Worm (Caenorhabditis elegans) whole organism, young adult: ENCODE results near the gene W10C6.2.

Experiments used
- B0019.2 ChIP-seq: fragments of 200-800 bp; sonication (Bioruptor generic); conservative IDR thresholded peaks from 2 replicates; pipeline ENCODE4 v1.3.6; 2022; ENCODE audit warnings: missing genetic modification reagents, missing genetic modification characterization, missing compliant biosample characterization
- B0336.3 ChIP-seq: fragments of 200-800 bp; sonication (Bioruptor generic); IDR thresholded peaks from 2 replicates; pipeline ENCODE4 v1.3.6; 2022; ENCODE audit warnings: missing genetic modification characterization, missing compliant biosample characterization
- F10E7.11 ChIP-seq: sonication (generic microtip); optimal IDR thresholded peaks from 2 replicates; lab custom pipeline; 2017; ENCODE audit warnings: mild to moderate bottlenecking, missing genetic modification characterization, moderate library complexity, missing compliant biosample characterization
- F52B5.7 ChIP-seq: sonication (generic microtip); optimal IDR thresholded peaks from 2 replicates; lab custom pipeline; 2016; ENCODE audit warnings: mild to moderate bottlenecking, missing genetic modification characterization, missing compliant biosample characterization
- Y53F4B.3 ChIP-seq: fragments of 200-800 bp; sonication (Bioruptor generic); IDR thresholded peaks from 2 replicates; pipeline ENCODE4 v1.3.6; 2022; ENCODE audit warnings: missing genetic modification reagents, missing genetic modification characterization, missing compliant biosample characterization
- ZK185.1 ChIP-seq: sonication (generic microtip); optimal IDR thresholded peaks from 2 replicates; lab custom pipeline; 2016; ENCODE audit warnings: mild to moderate bottlenecking, missing genetic modification characterization, missing compliant biosample characterization; ENCODE audit not compliant: poor library complexity, severe bottlenecking
- ama-1 ChIP-seq, 3 experiments: fragments of 150-350 bp in 1 of 3; sonication (generic microtip) in 2 of 3; optimal IDR thresholded peaks; 2 replicates each; lab custom pipeline; 2014 to 2018; ENCODE audit warnings: missing biosample characterization in 2 of 3, missing genetic modification characterization in 2 of 3, missing genetic modification reagents in 2 of 3
- aptf-3 ChIP-seq: fragments of 200-800 bp; sonication (Bioruptor generic); IDR thresholded peaks from 2 replicates; pipeline ENCODE4 v1.3.6; 2022; ENCODE audit warnings: missing genetic modification characterization, missing compliant biosample characterization
- attf-5 ChIP-seq: fragments of 200-800 bp; sonication (Bioruptor generic); optimal IDR thresholded peaks from 2 replicates; lab custom pipeline; 2018; ENCODE audit warnings: mild to moderate bottlenecking, missing genetic modification characterization, missing compliant biosample characterization
- bed-1 ChIP-seq: fragments of 200-800 bp; sonication (Bioruptor generic); IDR thresholded peaks from 2 replicates; pipeline ENCODE4 v1.3.6; 2022; ENCODE audit warnings: missing genetic modification reagents, missing genetic modification characterization, missing compliant biosample characterization
- cebp-2 ChIP-seq: fragments of 200-800 bp; sonication (Bioruptor generic); IDR thresholded peaks from 2 replicates; pipeline ENCODE4 v1.3.6; 2022; ENCODE audit warnings: missing genetic modification characterization, missing compliant biosample characterization
- ceh-100 ChIP-seq: fragments of 200-800 bp; sonication (Bioruptor generic); IDR thresholded peaks from 2 replicates; pipeline ENCODE4 v1.3.6; 2022; ENCODE audit warnings: missing genetic modification reagents, missing genetic modification characterization, missing compliant biosample characterization
- dox-1 ChIP-seq: fragments of 200-800 bp; sonication (Bioruptor generic); IDR thresholded peaks from 2 replicates; pipeline ENCODE4 v1.3.6; 2022; ENCODE audit warnings: missing genetic modification reagents, missing genetic modification characterization, missing compliant biosample characterization
- dpl-1 ChIP-seq: fragments of 150-350 bp; optimal IDR thresholded peaks from 2 replicates; lab custom pipeline; 2014; ENCODE audit warnings: missing biosample characterization, missing genetic modification reagents, missing genetic modification characterization
- efl-1 ChIP-seq: fragments of 150-350 bp; optimal IDR thresholded peaks from 2 replicates; lab custom pipeline; 2014; ENCODE audit warnings: missing biosample characterization, missing genetic modification reagents, missing genetic modification characterization
- egl-44 ChIP-seq: fragments of 200-800 bp; sonication (Bioruptor generic); IDR thresholded peaks from 2 replicates; pipeline ENCODE4 v1.3.6; 2022; ENCODE audit warnings: missing genetic modification reagents, missing genetic modification characterization, missing compliant biosample characterization
- ekl-4 ChIP-seq: fragments of 200-800 bp; sonication (Bioruptor generic); IDR thresholded peaks from 2 replicates; pipeline ENCODE4 v1.3.6; 2022; ENCODE audit warnings: missing genetic modification reagents, missing genetic modification characterization, missing compliant biosample characterization
- fkh-3 ChIP-seq: sonication (generic microtip); optimal IDR thresholded peaks from 2 replicates; lab custom pipeline; 2016; ENCODE audit warnings: mild to moderate bottlenecking, missing genetic modification characterization, missing compliant biosample characterization
- gei-17 ChIP-seq: fragments of 200-800 bp; sonication (Bioruptor generic); optimal IDR thresholded peaks from 2 replicates; lab custom pipeline; 2018; ENCODE audit warnings: mild to moderate bottlenecking, missing genetic modification characterization, missing compliant biosample characterization
- hlh-26 ChIP-seq: fragments of 200-800 bp; sonication (Bioruptor generic); conservative IDR thresholded peaks from 2 replicates; pipeline ENCODE4 v1.3.6; 2022; ENCODE audit warnings: missing genetic modification reagents, missing genetic modification characterization, missing compliant biosample characterization
- let-526 ChIP-seq: fragments of 200-800 bp; sonication (Bioruptor generic); IDR thresholded peaks from 2 replicates; pipeline ENCODE4 v1.3.6; 2022; ENCODE audit warnings: missing genetic modification reagents, missing genetic modification characterization, missing compliant biosample characterization
- let-607 ChIP-seq, 2 experiments: fragments of 200-800 bp in 1 of 2; sonication (Bioruptor generic) in 1 of 2; sonication (generic microtip) in 1 of 2; optimal IDR thresholded peaks; 2 replicates each; lab custom pipeline; 2016 to 2018; ENCODE audit warnings: mild to moderate bottlenecking in 2 of 2, missing compliant biosample characterization in 2 of 2, missing genetic modification characterization in 2 of 2, moderate library complexity in 2 of 2, missing genotype in 1 of 2
- lin-54 ChIP-seq: fragments of 200-800 bp; sonication (Bioruptor generic); optimal IDR thresholded peaks from 2 replicates; lab custom pipeline; 2018; ENCODE audit warnings: mild to moderate bottlenecking, missing genetic modification characterization, missing compliant biosample characterization
- madf-10 ChIP-seq: sonication (generic microtip); optimal IDR thresholded peaks from 2 replicates; lab custom pipeline; 2016; ENCODE audit warnings: mild to moderate bottlenecking, missing genetic modification characterization, missing compliant biosample characterization
- madf-6 ChIP-seq: fragments of 200-800 bp; sonication (Bioruptor generic); IDR thresholded peaks from 2 replicates; pipeline ENCODE4 v1.3.6; 2022; ENCODE audit warnings: missing genetic modification reagents, missing genetic modification characterization, missing compliant biosample characterization
- mcd-1 ChIP-seq: fragments of 200-800 bp; sonication (Bioruptor generic); IDR thresholded peaks from 2 replicates; pipeline ENCODE4 v1.3.6; 2022; ENCODE audit warnings: missing genetic modification reagents, missing genetic modification characterization, missing compliant biosample characterization
- mes-4 ChIP-seq: sonication (generic microtip); optimal IDR thresholded peaks from 2 replicates; lab custom pipeline; 2016; ENCODE audit warnings: missing genotype, missing genetic modification characterization, missing compliant biosample characterization
- mxl-1 ChIP-seq: sonication (generic microtip); optimal IDR thresholded peaks from 2 replicates; lab custom pipeline; 2016; ENCODE audit warnings: missing genetic modification characterization, missing compliant biosample characterization
- nfya-1 ChIP-seq: sonication (generic microtip); optimal IDR thresholded peaks from 2 replicates; lab custom pipeline; 2017; ENCODE audit warnings: antibody characterized with exemption, missing compliant biosample characterization, missing genetic modification characterization, borderline replicate concordance; ENCODE audit not compliant: insufficient read depth
- nhr-90 ChIP-seq: sonication (generic microtip); optimal IDR thresholded peaks from 2 replicates; lab custom pipeline; 2016; ENCODE audit warnings: missing genotype, mild to moderate bottlenecking, missing genetic modification characterization, missing compliant biosample characterization
- pha-4 ChIP-seq: fragments of 150-350 bp; sonication (generic microtip); optimal IDR thresholded peaks from 2 replicates; lab custom pipeline; 2014; ENCODE audit warnings: missing biosample characterization, missing genetic modification reagents, missing genetic modification characterization
- rcor-1 ChIP-seq: fragments of 200-800 bp; sonication (Bioruptor generic); IDR thresholded peaks from 2 replicates; pipeline ENCODE4 v1.3.6; 2022; ENCODE audit warnings: missing genetic modification reagents, missing genetic modification characterization, missing compliant biosample characterization
- rpc-1 ChIP-seq, 2 experiments: fragments of 150-350 bp in 1 of 2; sonication (generic microtip) in 1 of 2; optimal IDR thresholded peaks; 2 replicates each; lab custom pipeline; 2014 to 2018; ENCODE audit warnings: missing biosample characterization in 1 of 2, missing genetic modification characterization in 1 of 2, missing genetic modification reagents in 1 of 2, missing genotype in 1 of 2
- sdz-38 ChIP-seq: sonication (generic microtip); optimal IDR thresholded peaks from 2 replicates; lab custom pipeline; 2016; ENCODE audit warnings: missing genotype, missing genetic modification characterization, missing compliant biosample characterization
- sea-2 ChIP-seq: fragments of 200-800 bp; sonication (Bioruptor generic); IDR thresholded peaks from 2 replicates; pipeline ENCODE4 v1.3.6; 2022; ENCODE audit warnings: missing genetic modification characterization, missing compliant biosample characterization
- snpc-4 ChIP-seq, 5 experiments: fragments of 150-350 bp in 1 of 5; sonication (generic microtip) in 4 of 5; optimal IDR thresholded peaks; 2 replicates each; lab custom pipeline; 2014 to 2018; ENCODE audit warnings: missing genetic modification characterization in 5 of 5, missing biosample characterization in 3 of 5, antibody characterized with exemption in 2 of 5, mild to moderate bottlenecking in 2 of 5, missing compliant biosample characterization in 2 of 5, missing genotype in 2 of 5, moderate library complexity in 2 of 5, missing genetic modification reagents in 1 of 5
- somi-1 ChIP-seq: fragments of 200-800 bp; sonication (Bioruptor generic); optimal IDR thresholded peaks from 2 replicates; lab custom pipeline; 2018; ENCODE audit warnings: mild to moderate bottlenecking, missing genetic modification characterization, missing compliant biosample characterization
- sptf-2 ChIP-seq: fragments of 200-800 bp; sonication (Bioruptor generic); optimal IDR thresholded peaks from 2 replicates; lab custom pipeline; 2018; ENCODE audit warnings: mild to moderate bottlenecking, missing genetic modification characterization, missing compliant biosample characterization
- tbx-9 ChIP-seq: sonication (generic microtip); optimal IDR thresholded peaks from 2 replicates; lab custom pipeline; 2016; ENCODE audit warnings: borderline replicate concordance, missing genetic modification characterization, inconsistent platforms, missing compliant biosample characterization
- tlf-1 ChIP-seq: fragments of 200-800 bp; sonication (Bioruptor generic); optimal IDR thresholded peaks from 2 replicates; lab custom pipeline; 2018; ENCODE audit warnings: mild to moderate bottlenecking, missing genetic modification characterization, missing compliant biosample characterization
- ztf-25 ChIP-seq: fragments of 200-800 bp; sonication (Bioruptor generic); IDR thresholded peaks from 2 replicates; pipeline ENCODE4 v1.3.6; 2022; ENCODE audit warnings: missing genetic modification reagents, missing genetic modification characterization, missing compliant biosample characterization
- ztf-28 ChIP-seq: fragments of 200-800 bp; sonication (Bioruptor generic); IDR thresholded peaks from 2 replicates; pipeline ENCODE4 v1.3.6; 2022; ENCODE audit warnings: missing genetic modification reagents, missing genetic modification characterization, missing compliant biosample characterization
- ztf-3 ChIP-seq: fragments of 200-800 bp; sonication (Bioruptor generic); optimal IDR thresholded peaks from 2 replicates; lab custom pipeline; 2018; ENCODE audit warnings: mild to moderate bottlenecking, missing genetic modification characterization, missing compliant biosample characterization

Gene W10C6.2

DNA sequence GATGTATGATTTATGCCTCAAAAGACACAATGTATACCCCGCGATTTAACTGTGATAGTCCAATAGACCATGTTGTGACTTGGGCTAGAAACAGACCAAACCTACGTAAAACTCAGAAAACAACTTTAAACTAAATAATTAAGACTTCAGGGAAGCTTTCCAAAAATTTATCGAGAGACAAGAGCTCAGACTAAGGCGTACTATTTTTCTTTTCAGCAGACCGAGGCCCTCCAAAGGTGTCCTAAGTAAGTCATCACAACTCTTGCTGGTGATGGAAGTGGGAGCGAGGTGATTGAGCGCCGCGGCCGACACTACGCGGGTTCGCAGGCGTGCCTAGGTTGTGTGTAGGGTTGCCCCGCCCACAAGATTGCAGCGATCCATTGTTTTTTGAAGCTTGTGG, 45.3 kb upstream of the W10C6.2 start (continued):
- TF ChIP-seq nhr-90 (tag; lab: Kevin White, UChicago) (no peak), egl-44 (GFP tag; lab: Robert Waterston, UW) (peak; percentile 73; the same call in 1 of the 2 replicates), ztf-28 (peak; percentile 87), bed-1 (GFP tag; lab: Robert Waterston, UW) (no peak), attf-5 (GFP tag; lab: Kevin White, UChicago) (peak; percentile 8), ama-1 (optimal IDR thresholded peaks at IDR 0.05; lab: Kevin White, UChicago) (peak; percentile 82), ama-1 (GFP tag; optimal IDR thresholded peaks at IDR 0.05; lab: Kevin White, UChicago) (peak in 1 of 2 experiments; percentile 38), let-526 (GFP tag; lab: Robert Waterston, UW) (0 out of 2 replicates have a peak, but pooled peaks have one; percentile 65), let-607 (tag; optimal IDR thresholded peaks at IDR 0.05; lab: Kevin White, UChicago) (no peak), B0019.2 (GFP tag; lab: Robert Waterston, UW) (peak; percentile 82), nfya-1 (tag; lab: Kevin White, UChicago) (no peak), mes-4 (tag; lab: Kevin White, UChicago) (peak; percentile 74), dpl-1 (GFP tag; lab: Kevin White, UChicago) (peak; percentile 7), ceh-100 (GFP tag; lab: Robert Waterston, UW) (peak; percentile 82), pha-4 (no peak), F10E7.11 (tag; lab: Kevin White, UChicago) (no peak), ztf-25 (GFP tag; lab: Robert Waterston, UW) (0 out of 2 replicates have a peak, but pooled peaks have one; percentile 75), aptf-3 (GFP tag; lab: Robert Waterston, UW) (no peak), madf-10 (tag; lab: Kevin White, UChicago) (peak; percentile 32), B0336.3 (peak; percentile 90), sdz-38 (no peak), mcd-1 (GFP tag; lab: Robert Waterston, UW) (peak; percentile 90), madf-6 (peak; percentile 92), sea-2 (GFP tag; lab: Robert Waterston, UW) (no peak), F52B5.7 (tag; lab: Kevin White, UChicago) (no peak), ztf-3 (GFP tag; lab: Kevin White, UChicago) (no peak), ekl-4 (GFP tag; lab: Robert Waterston, UW) (peak; percentile 90), hlh-26 (GFP tag; lab: Robert Waterston, UW) (no peak), efl-1 (peak; percentile 49), rcor-1 (peak; percentile 86), somi-1 (GFP tag; lab: Kevin White, UChicago) (peak; percentile 48), snpc-4 (GFP tag; optimal IDR thresholded peaks at IDR 0.05; lab: Kevin White, UChicago) (peak; percentile 99), snpc-4 (tag; optimal IDR thresholded peaks at IDR 0.05; lab: Kevin White, UChicago) (peak; percentile 98 to 99 (median 99)), lin-54 (GFP tag; lab: Kevin White, UChicago) (peak; percentile 72), gei-17 (GFP tag; lab: Kevin White, UChicago) (peak; percentile 39), dox-1 (GFP tag; lab: Robert Waterston, UW) (peak; percentile 91), sptf-2 (GFP tag; lab: Kevin White, UChicago) (peak; percentile 75), cebp-2 (GFP tag; lab: Robert Waterston, UW) (no peak), rpc-1 (optimal IDR thresholded peaks at IDR 0.05; lab: Kevin White, UChicago) (no peak), rpc-1 (tag; optimal IDR thresholded peaks at IDR 0.05; lab: Kevin White, UChicago) (peak; percentile 6), fkh-3 (tag; lab: Kevin White, UChicago) (no peak), tlf-1 (GFP tag; lab: Kevin White, UChicago) (peak; percentile 61), Y53F4B.3 (GFP tag; lab: Robert Waterston, UW) (no peak), mxl-1 (tag; lab: Kevin White, UChicago) (no peak), ZK185.1 (peak; percentile 70), tbx-9 (tag; lab: Kevin White, UChicago) (no peak)
